Worm (Caenorhabditis elegans) whole organism, L4 larva: ENCODE results near the gene erfa-3.

Experiments used
- R02D3.7 ChIP-seq: fragments of 150-350 bp; sonication (generic microtip); optimal IDR thresholded peaks from 3 replicates; lab custom pipeline; 2014; ENCODE audit warnings: missing biosample characterization, missing genetic modification characterization
- T20F7.1 ChIP-seq: fragments of 200-800 bp; sonication (Bioruptor generic); optimal IDR thresholded peaks from 2 replicates; lab custom pipeline; 2018; ENCODE audit warnings: mild to moderate bottlenecking, missing genetic modification characterization, missing compliant biosample characterization
- T26A8.4 ChIP-seq: fragments of 200-800 bp; sonication (Bioruptor generic); IDR thresholded peaks from 2 replicates; pipeline ENCODE4 v1.3.6; 2022; ENCODE audit warnings: missing genetic modification characterization, missing compliant biosample characterization
- Y48G9A.11 ChIP-seq: fragments of 200-800 bp; sonication (Bioruptor generic); IDR thresholded peaks from 2 replicates; pipeline ENCODE4 v1.3.6; 2022; ENCODE audit warnings: missing genetic modification reagents, missing genetic modification characterization, missing compliant biosample characterization
- ZK337.2 ChIP-seq: fragments of 200-800 bp; sonication (Bioruptor generic); IDR thresholded peaks from 2 replicates; pipeline ENCODE4 v1.3.6; 2022; ENCODE audit warnings: missing genetic modification reagents, missing genetic modification characterization, missing compliant biosample characterization
- aha-1 ChIP-seq: fragments of 150-350 bp; peaks from one replicate; lab custom pipeline; 2014; ENCODE audit warnings: missing biosample characterization, missing genetic modification characterization
- aly-2 ChIP-seq: sonication (generic microtip); optimal IDR thresholded peaks from 2 replicates; lab custom pipeline; 2018; ENCODE audit warnings: missing biosample characterization, missing genetic modification characterization
- arid-1 ChIP-seq: fragments of 200-800 bp; sonication (Bioruptor generic); conservative IDR thresholded peaks from 2 replicates; pipeline ENCODE4 v1.3.6; 2022; ENCODE audit warnings: missing genetic modification reagents, missing genetic modification characterization, missing compliant biosample characterization
- attf-4 ChIP-seq: sonication (generic microtip); optimal IDR thresholded peaks from 3 replicates; lab custom pipeline; 2017; ENCODE audit warnings: missing biosample characterization, missing genetic modification characterization
- ceh-20 ChIP-seq: fragments of 200-800 bp; sonication (Bioruptor generic); IDR thresholded peaks from 2 replicates; pipeline ENCODE4 v1.3.6; 2022; ENCODE audit warnings: missing genetic modification reagents, missing genetic modification characterization, missing compliant biosample characterization
- cey-2 ChIP-seq: sonication (generic microtip); optimal IDR thresholded peaks from 3 replicates; lab custom pipeline; 2017; ENCODE audit warnings: missing genetic modification characterization, mild to moderate bottlenecking, missing compliant biosample characterization, antibody characterized with exemption, borderline replicate concordance; ENCODE audit not compliant: insufficient read depth
- daf-16 ChIP-seq, 3 experiments: sonication (generic microtip); optimal IDR thresholded peaks; 2 replicates each; lab custom pipeline; 2016 to 2017; ENCODE audit warnings: missing genetic modification characterization in 3 of 3, missing genetic modification reagents in 3 of 3, mild to moderate bottlenecking in 2 of 3, missing compliant biosample characterization in 2 of 3, missing biosample characterization in 1 of 3, moderate library complexity in 1 of 3
- daf-19 ChIP-seq: fragments of 200-800 bp; sonication (Bioruptor generic); conservative IDR thresholded peaks from 2 replicates; pipeline ENCODE4 v1.3.6; 2022; ENCODE audit warnings: missing genetic modification characterization, missing compliant biosample characterization
- daf-8 ChIP-seq: fragments of 200-800 bp; sonication (Bioruptor generic); IDR thresholded peaks from 2 replicates; pipeline ENCODE4 v1.3.6; 2022; ENCODE audit warnings: missing genetic modification characterization, missing compliant biosample characterization
- dmd-8 ChIP-seq: fragments of 200-800 bp; sonication (Bioruptor generic); IDR thresholded peaks from 2 replicates; pipeline ENCODE4 v1.3.6; 2022; ENCODE audit warnings: missing genetic modification characterization, missing compliant biosample characterization
- fkh-10 ChIP-seq: fragments of 150-350 bp; optimal IDR thresholded peaks from 2 replicates; lab custom pipeline; 2014; ENCODE audit warnings: missing biosample characterization, missing genetic modification reagents, missing genetic modification characterization
- hlh-11 ChIP-seq: fragments of 200-800 bp; sonication (Bioruptor generic); optimal IDR thresholded peaks from 2 replicates; lab custom pipeline; 2018; ENCODE audit warnings: mild to moderate bottlenecking, missing genetic modification characterization, missing compliant biosample characterization
- hlh-30 ChIP-seq: sonication (generic microtip); optimal IDR thresholded peaks from 2 replicates; lab custom pipeline; 2017; ENCODE audit warnings: antibody characterized with exemption, mild to moderate bottlenecking, missing genetic modification characterization, missing compliant biosample characterization; ENCODE audit not compliant: insufficient read depth
- jun-1 ChIP-seq: fragments of 150-350 bp; optimal IDR thresholded peaks from 2 replicates; lab custom pipeline; 2014; ENCODE audit warnings: missing biosample characterization, missing genetic modification reagents, missing genetic modification characterization
- lim-7 ChIP-seq: fragments of 200-800 bp; sonication (Bioruptor generic); IDR thresholded peaks from 2 replicates; pipeline ENCODE4 v1.3.6; 2022; ENCODE audit warnings: missing genetic modification characterization, missing compliant biosample characterization
- lin-13 ChIP-seq: fragments of 150-350 bp; optimal IDR thresholded peaks from 2 replicates; lab custom pipeline; 2014; ENCODE audit warnings: missing biosample characterization, missing genetic modification reagents, missing genetic modification characterization
- lin-29 ChIP-seq: fragments of 200-800 bp; sonication (Bioruptor generic); IDR thresholded peaks from 2 replicates; pipeline ENCODE4 v1.3.6; 2022; ENCODE audit warnings: missing genetic modification reagents, missing genetic modification characterization, missing compliant biosample characterization
- lsy-2 ChIP-seq, 2 experiments: fragments of 150-350 bp in 1 of 2; sonication (generic microtip) in 1 of 2; optimal IDR thresholded peaks; 2 replicates each; lab custom pipeline; 2014 to 2017; ENCODE audit warnings: missing biosample characterization in 2 of 2, missing genetic modification characterization in 2 of 2
- mdt-29 ChIP-seq: fragments of 200-800 bp; sonication (Bioruptor generic); IDR thresholded peaks from 2 replicates; pipeline ENCODE4 v1.3.6; 2022; ENCODE audit warnings: missing genetic modification reagents, missing genetic modification characterization, missing compliant biosample characterization
- mes-2 ChIP-seq: sonication (generic microtip); optimal IDR thresholded peaks from 2 replicates; lab custom pipeline; 2016; ENCODE audit warnings: missing genotype, mild to moderate bottlenecking, missing genetic modification characterization, missing compliant biosample characterization; ENCODE audit not compliant: poor library complexity, severe bottlenecking
- mxl-2 ChIP-seq: fragments of 200-800 bp; sonication (Bioruptor generic); conservative IDR thresholded peaks from 2 replicates; pipeline ENCODE4 v1.3.6; 2022; ENCODE audit warnings: missing genetic modification reagents, missing genetic modification characterization, missing compliant biosample characterization
- nhr-10 ChIP-seq: fragments of 150-350 bp; optimal IDR thresholded peaks from 2 replicates; lab custom pipeline; 2014; ENCODE audit warnings: missing biosample characterization, missing genetic modification characterization
- nhr-102 ChIP-seq: sonication (generic microtip); optimal IDR thresholded peaks from 2 replicates; lab custom pipeline; 2016; ENCODE audit warnings: mild to moderate bottlenecking, missing genetic modification characterization, moderate library complexity, missing compliant biosample characterization
- nhr-111 ChIP-seq: fragments of 200-800 bp; sonication (Bioruptor generic); optimal IDR thresholded peaks from 2 replicates; lab custom pipeline; 2018; ENCODE audit warnings: mild to moderate bottlenecking, missing genetic modification characterization, missing compliant biosample characterization
- nhr-237 ChIP-seq: sonication (generic microtip); optimal IDR thresholded peaks from 2 replicates; lab custom pipeline; 2017; ENCODE audit warnings: missing biosample characterization, missing genetic modification characterization
- nhr-28 ChIP-seq: fragments of 150-350 bp; optimal IDR thresholded peaks from 2 replicates; lab custom pipeline; 2014; ENCODE audit warnings: missing biosample characterization, missing genetic modification characterization
- nhr-41 ChIP-seq: fragments of 200-800 bp; sonication (Bioruptor generic); IDR thresholded peaks from 2 replicates; pipeline ENCODE4 v1.3.6; 2022; ENCODE audit warnings: missing genetic modification reagents, missing genetic modification characterization, missing compliant biosample characterization
- nhr-42 ChIP-seq: fragments of 200-800 bp; sonication (Bioruptor generic); IDR thresholded peaks from 2 replicates; pipeline ENCODE4 v1.3.6; 2022; ENCODE audit warnings: missing genetic modification characterization, missing compliant biosample characterization
- nhr-76 ChIP-seq: fragments of 150-350 bp; optimal IDR thresholded peaks from 2 replicates; lab custom pipeline; 2014; ENCODE audit warnings: missing biosample characterization, missing genetic modification characterization
- nhr-77 ChIP-seq: fragments of 150-350 bp; optimal IDR thresholded peaks from 2 replicates; lab custom pipeline; 2014; ENCODE audit warnings: missing biosample characterization, missing genetic modification characterization
- php-3 ChIP-seq: fragments of 200-800 bp; sonication (Bioruptor generic); IDR thresholded peaks from 2 replicates; pipeline ENCODE4 v1.3.6; 2022; ENCODE audit warnings: missing genetic modification reagents, missing genetic modification characterization, missing compliant biosample characterization
- pqm-1 ChIP-seq: sonication (generic microtip); optimal IDR thresholded peaks from 2 replicates; lab custom pipeline; 2017; ENCODE audit warnings: missing biosample characterization, missing genetic modification characterization
- saeg-2 ChIP-seq: fragments of 200-800 bp; sonication (Bioruptor generic); IDR thresholded peaks from 2 replicates; pipeline ENCODE4 v1.3.6; 2022; ENCODE audit warnings: missing genetic modification reagents, missing genetic modification characterization, missing compliant biosample characterization
- set-16 ChIP-seq: fragments of 200-800 bp; sonication (Bioruptor generic); IDR thresholded peaks from 2 replicates; pipeline ENCODE4 v1.3.6; 2022; ENCODE audit warnings: missing genetic modification reagents, missing genetic modification characterization, missing compliant biosample characterization
- snpc-1.2 ChIP-seq: fragments of 200-800 bp; sonication (Bioruptor generic); IDR thresholded peaks from 2 replicates; pipeline ENCODE4 v1.3.6; 2022; ENCODE audit warnings: missing genetic modification reagents, missing genetic modification characterization, missing compliant biosample characterization
- snpc-4 ChIP-seq: fragments of 150-350 bp; optimal IDR thresholded peaks from 2 replicates; lab custom pipeline; 2014; ENCODE audit warnings: missing biosample characterization, missing genetic modification characterization
- zfp-2 ChIP-seq: sonication (generic microtip); optimal IDR thresholded peaks from 2 replicates; lab custom pipeline; 2016; ENCODE audit warnings: mild to moderate bottlenecking, missing genetic modification characterization, missing compliant biosample characterization
- zfp-3 ChIP-seq: fragments of 200-800 bp; sonication (Bioruptor generic); conservative IDR thresholded peaks from 2 replicates; pipeline ENCODE4 v1.3.6; 2022; ENCODE audit warnings: missing genetic modification reagents, missing genetic modification characterization, missing compliant biosample characterization
- zip-11 ChIP-seq: fragments of 200-800 bp; sonication (Bioruptor generic); IDR thresholded peaks from 2 replicates; pipeline ENCODE4 v1.3.6; 2022; ENCODE audit warnings: missing genetic modification characterization, missing compliant biosample characterization
- ztf-11 ChIP-seq: fragments of 150-350 bp; optimal IDR thresholded peaks from 2 replicates; lab custom pipeline; 2014; ENCODE audit warnings: missing biosample characterization, missing genetic modification characterization

Gene erfa-3

DNA sequence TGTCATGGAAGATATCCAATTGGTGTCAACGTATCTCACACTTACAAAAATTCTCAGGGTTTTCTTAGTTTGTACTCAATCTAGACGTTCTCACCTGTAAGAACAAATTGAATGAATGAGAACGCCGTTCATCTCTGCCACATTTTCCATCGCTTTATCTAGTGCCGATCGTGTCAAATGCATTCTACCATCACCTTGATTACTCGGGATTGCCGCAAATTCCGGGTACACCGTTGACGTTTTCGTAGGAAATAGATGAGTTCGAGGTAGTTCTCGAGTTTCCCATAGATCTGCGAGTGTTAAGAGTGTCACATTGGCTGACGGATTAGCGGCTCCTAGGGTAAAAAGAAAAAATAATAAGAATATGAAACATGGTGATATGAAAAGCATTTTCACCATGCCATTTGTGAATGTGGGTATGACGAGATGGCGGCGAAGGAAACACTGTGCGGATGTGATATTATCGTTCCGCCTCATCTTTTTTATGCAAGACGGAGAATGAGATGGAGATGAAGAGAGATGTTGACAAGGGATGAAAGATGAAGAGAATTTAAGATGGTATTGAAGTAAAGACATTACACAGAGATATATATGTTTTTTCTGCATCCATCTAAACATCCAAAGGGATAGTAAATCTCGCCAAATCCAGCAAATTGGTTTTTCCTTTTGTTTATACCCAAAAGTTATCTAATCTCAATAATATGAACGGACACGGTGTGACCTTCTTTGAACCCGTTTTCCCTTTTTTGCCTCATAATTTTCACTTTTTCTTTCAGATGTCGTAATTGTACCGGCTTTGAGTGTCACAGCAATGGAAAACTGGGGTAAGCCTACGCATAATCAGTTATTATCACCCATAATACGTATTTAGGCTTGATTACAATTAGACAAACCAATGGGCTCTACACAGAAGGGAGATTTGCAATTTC is 19.5 kb downstream of the erfa-3 start, which contains the start of gene lact-8:
TSS of gene lact-8 (minus strand) at position 445 of the 929 bp plus-strand sequence.
- TF ChIP-seq T20F7.1 (no peak), aha-1 (tag; lab: Kevin White, UChicago) (peak; percentile 71)
- TF ChIP-seq, all 104 proteins: peak for 1

- TF ChIP-seq nhr-41 = no peak
- no peak for TF ChIP-seq fkh-10 (GFP tag; lab: Kevin White, UChicago)
- no peak for TF ChIP-seq nhr-42 (GFP tag; lab: Robert Waterston, UW)
- TF ChIP-seq hlh-11 (tag; lab: Kevin White, UChicago) = no peak
- TF ChIP-seq nhr-77 (tag; lab: Kevin White, UChicago) = no peak
- TF ChIP-seq zfp-3 = no peak
- TF ChIP-seq ZK337.2 (GFP tag; lab: Robert Waterston, UW) = no peak
- no peak for TF ChIP-seq Y48G9A.11 (GFP tag; lab: Robert Waterston, UW)
- TF ChIP-seq zfp-2 = no peak
- TF ChIP-seq arid-1 = no peak
- TF ChIP-seq nhr-10 (tag; lab: Kevin White, UChicago) = no peak
- no peak for TF ChIP-seq mdt-29 (GFP tag; lab: Robert Waterston, UW)
- no peak for TF ChIP-seq dmd-8 (GFP tag; lab: Robert Waterston, UW)
- TF ChIP-seq attf-4 = no peak
- TF ChIP-seq R02D3.7 (tag; lab: Kevin White, UChicago) = no peak
These were observed 25.3 kb downstream of the erfa-3 start, which contains the start of gene Y42A5A.1 for ce11 chrV:11087519-11087998. Gene Y42A5A.1, plus strand, starts transcription at chrV:11087948.

- TF ChIP-seq ztf-11 (tag; lab: Kevin White, UChicago) (no peak), zfp-2 (no peak), hlh-30 (tag; lab: Kevin White, UChicago) (peak; percentile 4), nhr-41 (no peak), lsy-2 (tag; optimal IDR thresholded peaks at IDR 0.05; lab: Kevin White, UChicago) (no peak), pqm-1 (tag; lab: Kevin White, UChicago) (peak; percentile 54), ceh-20 (GFP tag; lab: Robert Waterston, UW) (peak; percentile 64; the same call in 1 of the 2 replicates), mxl-2 (GFP tag; lab: Robert Waterston, UW) (no peak), lim-7 (GFP tag; lab: Robert Waterston, UW) (no peak), php-3 (peak; percentile 33; the same call in 1 of the 2 replicates), daf-19 (no peak), lin-29 (GFP tag; lab: Robert Waterston, UW) (no peak), lin-13 (GFP tag; lab: Kevin White, UChicago) (no peak), aly-2 (tag; lab: Kevin White, UChicago) (no peak), jun-1 (no peak), daf-8 (no peak), nhr-102 (tag; lab: Kevin White, UChicago) (no peak), nhr-111 (GFP tag; lab: Kevin White, UChicago) (no peak), nhr-76 (no peak), snpc-1.2 (GFP tag; lab: Robert Waterston, UW) (no peak), mes-2 (tag; lab: Kevin White, UChicago) (no peak), cey-2 (tag; lab: Kevin White, UChicago) (peak; percentile 73), hlh-11 (tag; lab: Kevin White, UChicago) (peak; percentile 36), nhr-77 (tag; lab: Kevin White, UChicago) (no peak), set-16 (GFP tag; lab: Robert Waterston, UW) (no peak), snpc-4 (tag; lab: Kevin White, UChicago) (no peak), zip-11 (no peak), R02D3.7 (tag; lab: Kevin White, UChicago) (no peak), saeg-2 (GFP tag; lab: Robert Waterston, UW) (no peak), attf-4 (no peak), T26A8.4 (GFP tag; lab: Robert Waterston, UW) (no peak), nhr-28 (tag; lab: Kevin White, UChicago) (peak; percentile 61), daf-16 (GFP tag; optimal IDR thresholded peaks at IDR 0.05; lab: Kevin White, UChicago) (no peak), daf-16 (tag; optimal IDR thresholded peaks at IDR 0.05; lab: Kevin White, UChicago) (no peak), nhr-237 (tag; lab: Kevin White, UChicago) (no peak)
These were observed 25.8 kb downstream of the erfa-3 start for ce11 chrV:11087119-11087518.
